Fruit fly (Drosophila melanogaster): ENCODE results near the gene Xrcc2.

Xrcc2 gene

DNA sequence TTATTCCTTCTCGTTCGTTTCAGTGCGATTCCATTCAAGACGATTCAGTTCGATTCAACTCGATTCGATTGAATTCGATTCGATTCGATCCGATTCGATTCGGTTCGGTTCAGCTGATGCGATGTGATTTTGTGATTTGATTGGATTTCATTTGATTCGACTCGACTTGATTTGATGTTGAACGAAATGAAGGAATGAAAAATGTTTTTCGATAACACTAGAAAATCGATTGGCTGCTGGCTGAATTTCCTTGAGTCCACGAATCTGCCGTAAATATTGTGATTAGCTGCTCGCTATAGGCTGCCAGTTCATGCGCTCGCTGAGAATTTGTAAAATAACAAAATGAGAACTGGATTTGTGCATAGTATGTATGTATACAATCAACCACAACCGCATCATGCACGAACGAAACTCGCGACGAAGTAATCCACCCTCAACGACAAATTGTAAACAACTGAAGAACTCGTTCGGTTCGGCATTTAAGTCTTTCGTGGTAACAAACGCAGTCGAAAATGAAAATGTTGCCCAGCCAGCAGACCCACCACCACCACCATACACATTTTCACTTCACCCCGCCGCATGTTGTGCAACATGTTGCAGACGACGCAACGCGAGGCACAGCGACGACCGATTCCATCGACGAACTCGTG is 5.1 kb downstream of the Xrcc2 start, which contains the start of gene Wnt5 (continued):
- TF ChIP-seq lov (optimal IDR thresholded peaks at IDR 0.05) (no peak), lov (GFP tag; IDR thresholded peaks at IDR 0.05) (no peak), tup (GFP tag; optimal IDR thresholded peaks at IDR 0.05) (no peak), sc (optimal IDR thresholded peaks at IDR 0.05) (no peak), sc (GFP tag; optimal IDR thresholded peaks at IDR 0.05) (no peak), gem (tag; optimal IDR thresholded peaks at IDR 0.05) (no peak), Dbx (GFP tag; IDR thresholded peaks at IDR 0.05) (no peak), CG1603 (tag; optimal IDR thresholded peaks at IDR 0.05) (peak; percentile 37), D19B (GFP tag; optimal IDR thresholded peaks at IDR 0.05) (no peak), bbx (GFP tag; IDR thresholded peaks at IDR 0.05; ENCODE audit: partially characterized antibody) (peak; percentile 57), CG9817 (tag; optimal IDR thresholded peaks at IDR 0.05) (no peak), twi (tag; optimal IDR thresholded peaks at IDR 0.05) (no peak), grau (tag; optimal IDR thresholded peaks at IDR 0.05) (peak; percentile 24), Max (GFP tag; optimal IDR thresholded peaks at IDR 0.05) (peak; percentile 6), CG10267 (tag; optimal IDR thresholded peaks at IDR 0.05) (peak; percentile 18), Fer1 (GFP tag; optimal IDR thresholded peaks at IDR 0.05) (peak; percentile 44), Scr (GFP tag; IDR thresholded peaks at IDR 0.05; ENCODE audit: partially characterized antibody) (no peak), Med (GFP tag) (peak; percentile 51), wdn (GFP tag; IDR thresholded peaks at IDR 0.05) (no peak), en (GFP tag; optimal IDR thresholded peaks at IDR 0.05) (no peak), CG9215 (GFP tag; IDR thresholded peaks at IDR 0.05) (no peak), Chrac-16 (GFP tag; optimal IDR thresholded peaks at IDR 0.05) (no peak), CG8089 (GFP tag; optimal IDR thresholded peaks at IDR 0.05) (peak; percentile 22), toy (GFP tag; IDR thresholded peaks at IDR 0.05) (no peak), CHES-1-like (GFP tag; optimal IDR thresholded peaks at IDR 0.05) (peak; percentile 15), dpn (GFP tag; optimal IDR thresholded peaks at IDR 0.05) (no peak), CG6813 (GFP tag; optimal IDR thresholded peaks at IDR 0.05) (no peak), sima (GFP tag; optimal IDR thresholded peaks at IDR 0.05) (no peak), CG11560 (tag; IDR thresholded peaks at IDR 0.05) (no peak), CG2712 (tag; optimal IDR thresholded peaks at IDR 0.05) (peak; percentile 37), Sry-δ (GFP tag; optimal IDR thresholded peaks at IDR 0.05) (peak; percentile 12), CG12236 (GFP tag; optimal IDR thresholded peaks at IDR 0.05) (no peak), h (optimal IDR thresholded peaks at IDR 0.05) (no peak), CG17829 (tag; optimal IDR thresholded peaks at IDR 0.05) (peak; percentile 37), CG11247 (GFP tag; IDR thresholded peaks at IDR 0.05) (peak; percentile 55), Lpt (GFP tag; optimal IDR thresholded peaks at IDR 0.05) (no peak), knrl (GFP tag; IDR thresholded peaks at IDR 0.05; ENCODE audit: partially characterized antibody) (no peak), stc (GFP tag; IDR thresholded peaks at IDR 0.05) (no peak), prd (optimal IDR thresholded peaks at IDR 0.05) (no peak), prd (GFP tag; IDR thresholded peaks at IDR 0.05) (no peak), exex (tag; optimal IDR thresholded peaks at IDR 0.05) (no peak), Pdp1 (GFP tag; optimal IDR thresholded peaks at IDR 0.05) (no peak), al (GFP tag; IDR thresholded peaks at IDR 0.05) (no peak), CG15514 (GFP tag; optimal IDR thresholded peaks at IDR 0.05) (peak; percentile 40), Tbp (GFP tag; optimal IDR thresholded peaks at IDR 0.05) (no peak), Vsx1 (GFP tag; optimal IDR thresholded peaks at IDR 0.05) (no peak), sens-2 (GFP tag; IDR thresholded peaks at IDR 0.05) (no peak), scrt (GFP tag; optimal IDR thresholded peaks at IDR 0.05) (no peak), CG1602 (GFP tag; optimal IDR thresholded peaks at IDR 0.05) (no peak), CG3847 (GFP tag; IDR thresholded peaks at IDR 0.05) (no peak), CG4360 (GFP tag; IDR thresholded peaks at IDR 0.05) (no peak), CG13123 (GFP tag; optimal IDR thresholded peaks at IDR 0.05) (no peak)

Measured in whole organism, embryonic.